Fruit fly (Drosophila melanogaster): ENCODE data around the gene CG14569.

CG14569 gene

dm6 chr3L:21720869-21721268 lies 10.5 kb downstream of the CG14569 start (continued):
- peak; percentile 72 for TF ChIP-seq CG3032 (tag; optimal IDR thresholded peaks at IDR 0.05)
- peak; percentile 28 for TF ChIP-seq OdsH (GFP tag; optimal IDR thresholded peaks at IDR 0.05)
- TF ChIP-seq CG10669 (GFP tag; optimal IDR thresholded peaks at IDR 0.05): peak; percentile 71
- no peak for TF ChIP-seq CG6792 (GFP tag; optimal IDR thresholded peaks at IDR 0.05)
- peak; percentile 16 for TF ChIP-seq Sox102F (GFP tag; optimal IDR thresholded peaks at IDR 0.05)
- TF ChIP-seq CG11762 (GFP tag; optimal IDR thresholded peaks at IDR 0.05; ENCODE audit: insufficient read depth): no peak
- no peak for TF ChIP-seq CG11902 (GFP tag; optimal IDR thresholded peaks at IDR 0.05)
- TF ChIP-seq svp (GFP tag): peak; percentile 68
- no peak for TF ChIP-seq CG31627 (GFP tag; optimal IDR thresholded peaks at IDR 0.05)
- peak; percentile 38 for TF ChIP-seq achi (GFP tag; optimal IDR thresholded peaks at IDR 0.05)

DNA sequence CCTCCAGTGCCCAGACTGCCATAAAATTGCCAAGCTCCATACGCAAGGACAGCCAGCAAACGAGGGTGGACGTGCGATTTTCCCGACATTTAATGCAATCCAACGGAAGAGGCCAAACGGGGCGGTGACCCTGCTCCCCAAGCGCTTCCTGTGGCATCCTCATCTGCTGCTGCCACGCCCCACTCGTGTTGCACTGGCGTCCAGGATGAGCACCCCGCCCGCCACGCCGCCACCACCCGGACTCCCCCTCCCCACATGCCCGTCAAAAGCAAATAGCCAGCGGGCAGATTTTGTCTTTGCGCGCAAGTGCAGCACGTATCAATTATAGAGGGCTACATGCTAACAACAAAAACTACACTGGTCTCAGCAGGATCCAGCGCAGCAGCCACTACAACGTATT lies 13.1 kb downstream of the CG14569 start:
- TF ChIP-seq svp (GFP tag): peak; percentile 1
- no peak for TF ChIP-seq CG8632 (GFP tag; optimal IDR thresholded peaks at IDR 0.05)
- peak; percentile 10 for TF ChIP-seq CG1621 (tag; optimal IDR thresholded peaks at IDR 0.05)
- TF ChIP-seq ss (GFP tag; optimal IDR thresholded peaks at IDR 0.05): no peak
- TF ChIP-seq CG8119 (GFP tag; IDR thresholded peaks at IDR 0.05): no peak
- no peak for TF ChIP-seq Ets96B (tag; optimal IDR thresholded peaks at IDR 0.05)
- no peak for TF ChIP-seq Eip78C (GFP tag)
- no peak for TF ChIP-seq pdm3 (GFP tag; optimal IDR thresholded peaks at IDR 0.05)
- TF ChIP-seq Sox102F (GFP tag; optimal IDR thresholded peaks at IDR 0.05): no peak
- no peak for TF ChIP-seq topi (GFP tag; optimal IDR thresholded peaks at IDR 0.05)

dm6 chr3L:21715974-21716373 lies 15.4 kb downstream of the CG14569 start:
- TF ChIP-seq Eip93F (GFP tag; optimal IDR thresholded peaks at IDR 0.05) (no peak), Smox (GFP tag; optimal IDR thresholded peaks at IDR 0.05) (peak; percentile 25), CG10669 (GFP tag; optimal IDR thresholded peaks at IDR 0.05) (peak; percentile 9), achi (GFP tag; optimal IDR thresholded peaks at IDR 0.05) (no peak), fd85E (GFP tag; optimal IDR thresholded peaks at IDR 0.05) (no peak), fkh (GFP tag; optimal IDR thresholded peaks at IDR 0.05) (no peak), Ets96B (tag; optimal IDR thresholded peaks at IDR 0.05) (peak; percentile 46), salr (GFP tag; optimal IDR thresholded peaks at IDR 0.05) (peak in 1 of 2 experiments; percentile 68), dac (GFP tag; optimal IDR thresholded peaks at IDR 0.05) (peak; percentile 55), OdsH (GFP tag; optimal IDR thresholded peaks at IDR 0.05) (peak; percentile 54), Hr39 (GFP tag; optimal IDR thresholded peaks at IDR 0.05) (peak; percentile 25), Blimp-1 (GFP tag; optimal IDR thresholded peaks at IDR 0.05) (no peak), lz (GFP tag; optimal IDR thresholded peaks at IDR 0.05) (no peak), CG8119 (GFP tag; IDR thresholded peaks at IDR 0.05) (peak; percentile 46; the same call in 1 of the 3 replicates), CG6163 (GFP tag; IDR thresholded peaks at IDR 0.05) (peak; percentile 41; the same call in 1 of the 3 replicates), Eip78C (GFP tag) (peak; percentile 85), CG6276 (GFP tag; optimal IDR thresholded peaks at IDR 0.05) (peak; percentile 11), CG3032 (tag; optimal IDR thresholded peaks at IDR 0.05) (peak; percentile 41), spab (GFP tag; optimal IDR thresholded peaks at IDR 0.05) (peak; percentile 28), svp (GFP tag) (no peak), eg (GFP tag; IDR thresholded peaks at IDR 0.05) (0 out of 3 replicates have a peak, but pooled peaks have one; percentile 30), Hr38 (GFP tag; optimal IDR thresholded peaks at IDR 0.05) (no peak), CG3919 (GFP tag; optimal IDR thresholded peaks at IDR 0.05) (peak; percentile 48), Hr4 (GFP tag; optimal IDR thresholded peaks at IDR 0.05) (peak; percentile 70), CG6792 (GFP tag; optimal IDR thresholded peaks at IDR 0.05) (peak; percentile 3), pdm3 (GFP tag; optimal IDR thresholded peaks at IDR 0.05) (peak; percentile 49), CG6808 (GFP tag; optimal IDR thresholded peaks at IDR 0.05) (peak; percentile 34), CG15336 (GFP tag; IDR thresholded peaks at IDR 0.05) (peak; percentile 31; the same call in 1 of the 2 replicates), net (GFP tag; optimal IDR thresholded peaks at IDR 0.05) (peak; percentile 16), esn (GFP tag; optimal IDR thresholded peaks at IDR 0.05) (peak; percentile 36), CG11902 (GFP tag; optimal IDR thresholded peaks at IDR 0.05) (no peak), CG6854 (GFP tag; optimal IDR thresholded peaks at IDR 0.05) (no peak), dsx (GFP tag; optimal IDR thresholded peaks at IDR 0.05; ENCODE audit: poor library complexity, severe bottlenecking) (no peak), ss (GFP tag; optimal IDR thresholded peaks at IDR 0.05) (no peak), CG10631 (GFP tag; optimal IDR thresholded peaks at IDR 0.05) (peak; percentile 58), CG32006 (GFP tag; optimal IDR thresholded peaks at IDR 0.05) (peak; percentile 83), acj6 (GFP tag; optimal IDR thresholded peaks at IDR 0.05) (peak; percentile 38), CG1621 (tag; optimal IDR thresholded peaks at IDR 0.05) (peak; percentile 3), fd59A (GFP tag; optimal IDR thresholded peaks at IDR 0.05) (peak; percentile 35), CG4318 (GFP tag; optimal IDR thresholded peaks at IDR 0.05) (peak; percentile 52), topi (GFP tag; optimal IDR thresholded peaks at IDR 0.05) (peak; percentile 31), CG8632 (GFP tag; optimal IDR thresholded peaks at IDR 0.05) (no peak)
